Fruit fly (Drosophila melanogaster): Measurements from ENCODE around the gene CG8149.

CG8149 gene

DNA sequence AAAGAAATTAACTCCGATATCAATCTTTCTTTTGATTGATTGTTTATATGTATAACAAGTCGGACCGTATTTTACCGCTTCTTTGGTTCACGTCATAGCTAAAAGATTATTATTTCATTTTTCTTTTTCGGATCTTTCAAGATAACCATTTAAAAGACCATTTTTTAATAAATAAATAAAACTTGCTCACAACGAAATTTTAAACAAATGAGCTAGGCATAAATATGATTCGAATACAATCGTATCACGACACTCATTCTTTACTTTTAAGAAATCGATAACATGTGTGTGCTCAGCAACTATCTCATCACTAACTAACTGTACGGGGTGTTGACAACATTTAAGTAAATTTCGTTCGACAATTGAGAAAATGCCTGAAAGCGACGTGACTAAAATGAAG lies at the start of gene CG8149:
Gene CG8149, plus strand, starts transcription at position 302 of the 400 bp plus-strand sequence.
- TF ChIP-seq h (GFP tag; optimal IDR thresholded peaks at IDR 0.05) (peak; percentile 51), Hnf4 (GFP tag; optimal IDR thresholded peaks at IDR 0.05) (peak; percentile 18), woc (GFP tag; optimal IDR thresholded peaks at IDR 0.05) (peak; percentile 30), GATAd (GFP tag; optimal IDR thresholded peaks at IDR 0.05) (no peak), pan (optimal IDR thresholded peaks at IDR 0.05) (no peak), Dfd (GFP tag; optimal IDR thresholded peaks at IDR 0.05) (no peak), fru (GFP tag; optimal IDR thresholded peaks at IDR 0.05) (peak; percentile 75), CrebA (GFP tag; optimal IDR thresholded peaks at IDR 0.05; ENCODE audit: borderline replicate concordance) (no peak), foxo (GFP tag; optimal IDR thresholded peaks at IDR 0.05) (no peak), Sp1 (GFP tag; optimal IDR thresholded peaks at IDR 0.05) (peak; percentile 8), sv (GFP tag; optimal IDR thresholded peaks at IDR 0.05) (no peak), Dif (GFP tag; optimal IDR thresholded peaks at IDR 0.05; ENCODE audit: partially characterized antibody) (peak; percentile 29), OdsH (GFP tag; optimal IDR thresholded peaks at IDR 0.05) (peak; percentile 9), psq (GFP tag; optimal IDR thresholded peaks at IDR 0.05) (peak; percentile 14), tai (GFP tag; optimal IDR thresholded peaks at IDR 0.05) (peak; percentile 71), Rel (GFP tag; optimal IDR thresholded peaks at IDR 0.05) (no peak), Rel (tag; optimal IDR thresholded peaks at IDR 0.05) (peak; percentile 24), Abd-B (GFP tag; optimal IDR thresholded peaks at IDR 0.05) (no peak), brk (GFP tag; optimal IDR thresholded peaks at IDR 0.05) (peak; percentile 4), Hr83 (GFP tag; optimal IDR thresholded peaks at IDR 0.05; ENCODE audit: poor library complexity, severe bottlenecking) (peak; percentile 36), Jra (GFP tag; optimal IDR thresholded peaks at IDR 0.05) (peak; percentile 77)

DNA sequence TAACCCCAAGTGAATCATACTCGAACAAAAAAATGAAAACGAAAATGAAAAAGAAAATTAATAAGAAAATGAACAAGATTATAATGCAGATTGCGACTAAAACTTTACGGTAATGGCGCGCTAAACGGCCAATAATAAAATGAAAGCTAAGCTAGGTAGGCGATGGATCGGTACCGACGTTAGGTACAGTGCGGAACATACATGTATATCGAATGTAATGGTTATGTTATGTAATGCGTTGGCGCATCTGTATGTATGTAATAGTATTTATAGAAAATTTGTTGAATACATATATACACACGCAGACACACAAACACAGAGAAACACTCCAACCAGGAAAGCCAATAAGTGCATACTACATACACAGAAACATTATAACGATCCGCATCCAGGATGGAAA lies 49.5 kb upstream of the CG8149 start:
- TF ChIP-seq lola (GFP tag; optimal IDR thresholded peaks at IDR 0.05) = no peak
- TF ChIP-seq Hnf4 (GFP tag; optimal IDR thresholded peaks at IDR 0.05) = no peak
- TF ChIP-seq CrebA (GFP tag; optimal IDR thresholded peaks at IDR 0.05; ENCODE audit: borderline replicate concordance) = no peak
- no peak for TF ChIP-seq Abd-B (GFP tag; optimal IDR thresholded peaks at IDR 0.05)
- no peak for TF ChIP-seq GATAd (GFP tag; optimal IDR thresholded peaks at IDR 0.05)
- no peak for TF ChIP-seq jim (GFP tag; optimal IDR thresholded peaks at IDR 0.05)
- no peak for TF ChIP-seq Mio (GFP tag; optimal IDR thresholded peaks at IDR 0.05)
- TF ChIP-seq fru (GFP tag; optimal IDR thresholded peaks at IDR 0.05) = no peak
- TF ChIP-seq HLH106 (tag; optimal IDR thresholded peaks at IDR 0.05) = no peak
- no peak for TF ChIP-seq psq (GFP tag; optimal IDR thresholded peaks at IDR 0.05)
- no peak for TF ChIP-seq Hr78 (GFP tag; optimal IDR thresholded peaks at IDR 0.05)
- no peak for TF ChIP-seq dl (GFP tag; optimal IDR thresholded peaks at IDR 0.05; ENCODE audit: insufficient read depth in 1 of 2, partially characterized antibody in 2 of 2)
- no peak for TF ChIP-seq CG32264 (GFP tag; optimal IDR thresholded peaks at IDR 0.05)
- no peak for TF ChIP-seq Myc (optimal IDR thresholded peaks at IDR 0.05)
- TF ChIP-seq usp (GFP tag; optimal IDR thresholded peaks at IDR 0.05) = no peak
- TF ChIP-seq foxo (GFP tag; optimal IDR thresholded peaks at IDR 0.05) = no peak
- no peak for TF ChIP-seq Vsx2 (GFP tag; optimal IDR thresholded peaks at IDR 0.05; ENCODE audit: partially characterized antibody)
- TF ChIP-seq woc (GFP tag; optimal IDR thresholded peaks at IDR 0.05) = no peak
- TF ChIP-seq OdsH (GFP tag; optimal IDR thresholded peaks at IDR 0.05) = no peak

DNA sequence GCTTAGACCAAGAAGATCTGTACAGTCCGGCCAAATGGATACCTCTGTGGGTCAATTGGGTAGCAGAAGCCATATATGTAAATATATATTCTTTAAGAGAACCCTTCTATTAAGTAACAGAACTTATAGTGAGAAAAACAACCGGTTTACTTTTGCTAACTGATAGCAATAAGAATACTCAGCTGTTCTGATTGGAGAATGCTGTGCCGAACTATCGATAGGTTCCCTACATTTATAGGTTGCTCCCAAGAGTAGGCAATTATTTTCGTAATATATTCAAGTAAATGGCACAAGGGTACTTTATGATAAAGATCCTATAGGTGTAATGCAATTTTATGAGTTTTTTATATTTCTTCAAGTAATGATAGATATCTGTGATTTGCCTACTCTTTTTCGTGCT lies 48.1 kb upstream of the CG8149 start, which contains the start of gene GstZ1:
Gene GstZ1, minus strand, starts transcription at position 174 of the 400 bp plus-strand sequence.
- TF ChIP-seq dsf (GFP tag; optimal IDR thresholded peaks at IDR 0.05; ENCODE audit: borderline replicate concordance) = no peak
- no peak for TF ChIP-seq Hr78 (GFP tag; optimal IDR thresholded peaks at IDR 0.05)
- no peak for TF ChIP-seq HLH106 (tag; optimal IDR thresholded peaks at IDR 0.05)
- peak; percentile 52 for TF ChIP-seq Myc (optimal IDR thresholded peaks at IDR 0.05)
- TF ChIP-seq fru (GFP tag; optimal IDR thresholded peaks at IDR 0.05) = peak; percentile 22
- peak; percentile 69 for TF ChIP-seq brk (GFP tag; optimal IDR thresholded peaks at IDR 0.05)
- no peak for TF ChIP-seq Hnf4 (GFP tag; optimal IDR thresholded peaks at IDR 0.05)
- TF ChIP-seq CrebA (GFP tag; optimal IDR thresholded peaks at IDR 0.05; ENCODE audit: borderline replicate concordance) = peak; percentile 33
- no peak for TF ChIP-seq sage (GFP tag; optimal IDR thresholded peaks at IDR 0.05)
- TF ChIP-seq Vsx2 (GFP tag; optimal IDR thresholded peaks at IDR 0.05; ENCODE audit: partially characterized antibody) = peak; percentile 7
- no peak for TF ChIP-seq Sp1 (GFP tag; optimal IDR thresholded peaks at IDR 0.05)

All from whole organism, wandering third instar larva.